Worm (Caenorhabditis elegans): ENCODE measurements around the gene npr-41.

Gene npr-41

DNA sequence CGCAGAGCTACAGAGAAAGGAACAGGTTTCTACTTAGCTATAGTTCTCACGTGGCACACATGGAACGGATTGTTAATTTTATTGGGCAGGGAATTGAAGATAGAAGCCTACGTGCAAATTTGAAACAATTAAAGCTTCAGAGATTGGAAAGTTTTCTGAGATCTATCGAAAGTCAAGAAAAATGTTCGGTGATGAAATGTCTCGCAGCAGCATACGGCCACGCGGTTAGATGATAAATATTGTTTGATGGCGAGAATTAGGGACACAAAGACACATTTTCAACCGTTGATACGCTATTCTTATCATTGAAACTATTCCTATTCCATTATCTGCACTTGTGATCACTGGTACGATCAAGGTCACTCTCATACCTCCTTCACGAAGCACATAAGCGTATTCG lies 37.9 kb upstream of the npr-41 start (continued):
- TF ChIP-seq nhr-11 (tag; optimal IDR thresholded peaks at IDR 0.05) = no peak
- peak; percentile 36 for TF ChIP-seq nhr-129 (tag; optimal IDR thresholded peaks at IDR 0.05)
- TF ChIP-seq peb-1 (tag; optimal IDR thresholded peaks at IDR 0.05) = no peak
- peak; percentile 95 for TF ChIP-seq blmp-1 (tag; optimal IDR thresholded peaks at IDR 0.05; ENCODE audit: insufficient read depth)
- TF ChIP-seq nhr-21 (tag; optimal IDR thresholded peaks at IDR 0.05) = peak; percentile 79
- TF ChIP-seq snpc-4 (tag; optimal IDR thresholded peaks at IDR 0.05) = no peak
- no peak for TF ChIP-seq mab-5 (tag; optimal IDR thresholded peaks at IDR 0.05)

DNA sequence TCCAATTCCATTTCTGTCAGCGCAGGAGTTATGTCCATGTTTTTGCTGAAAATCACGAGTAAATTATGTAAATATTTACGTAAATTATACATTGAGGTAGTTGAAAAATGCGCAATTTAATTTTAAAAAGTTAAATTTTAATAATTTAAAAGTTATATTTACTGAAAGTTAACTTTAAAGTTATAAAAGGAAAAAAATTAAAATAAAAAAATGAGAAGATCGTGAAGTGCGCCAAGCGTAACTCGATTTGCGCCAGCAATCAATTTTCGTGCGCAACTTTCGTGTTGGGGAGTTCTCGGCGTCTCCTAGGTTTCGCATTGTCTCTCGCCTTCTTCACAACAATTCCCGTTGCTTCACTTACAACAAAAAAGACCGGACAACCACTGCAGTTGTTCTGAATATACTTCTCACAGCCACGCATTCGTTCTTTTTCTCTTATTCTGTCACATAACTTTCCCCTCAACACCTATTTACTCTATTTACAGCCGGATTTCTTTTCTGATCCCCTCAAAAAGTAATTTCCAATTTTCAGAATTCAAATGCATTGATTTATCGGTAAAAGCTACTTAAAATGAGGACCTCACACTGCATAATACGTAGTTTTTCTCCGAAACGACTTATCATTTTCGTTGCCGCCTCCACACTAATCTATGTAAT lies 36.8 kb upstream of the npr-41 start, which contains the start of the genes metl-1 and W02B12.11:
metl-1 (minus strand) TSS at position 51 of the 657 bp plus-strand sequence.
W02B12.11 (plus strand) TSS at position 337 of the 657 bp plus-strand sequence.
- TF ChIP-seq fos-1 (tag; optimal IDR thresholded peaks at IDR 0.05) = peak; percentile 50
- TF ChIP-seq nhr-12 (tag; optimal IDR thresholded peaks at IDR 0.05) = no peak
- peak; percentile 90 for TF ChIP-seq sma-9 (GFP tag; optimal IDR thresholded peaks at IDR 0.05)
- no peak for TF ChIP-seq sma-9 (tag; optimal IDR thresholded peaks at IDR 0.05)
- TF ChIP-seq nhr-11 (tag; optimal IDR thresholded peaks at IDR 0.05) = no peak
- TF ChIP-seq lin-13 (GFP tag; optimal IDR thresholded peaks at IDR 0.05) = peak; percentile 85
- TF ChIP-seq ztf-1 (GFP tag; conservative IDR thresholded peaks at IDR 0.05) = no peak
- TF ChIP-seq ceh-16 (tag; optimal IDR thresholded peaks at IDR 0.05) = peak; percentile 21
- TF ChIP-seq nhr-129 (tag; optimal IDR thresholded peaks at IDR 0.05) = peak; percentile 62
- TF ChIP-seq lin-11 (tag; optimal IDR thresholded peaks at IDR 0.05) = peak; percentile 79
- TF ChIP-seq ztf-11 (tag; optimal IDR thresholded peaks at IDR 0.05) = no peak
- peak; percentile 83 for TF ChIP-seq crh-2 (tag; optimal IDR thresholded peaks at IDR 0.05)
- peak; percentile 14 for TF ChIP-seq ama-1 (optimal IDR thresholded peaks at IDR 0.05)
- TF ChIP-seq blmp-1 (tag; optimal IDR thresholded peaks at IDR 0.05; ENCODE audit: insufficient read depth) = peak; percentile 68
- peak; percentile 87 for TF ChIP-seq unc-55 (GFP tag; optimal IDR thresholded peaks at IDR 0.05)
- TF ChIP-seq elt-1 (tag; optimal IDR thresholded peaks at IDR 0.05) = no peak
- peak; percentile 38 for TF ChIP-seq nhr-6 (tag; optimal IDR thresholded peaks at IDR 0.05)
- peak; percentile 87 for TF ChIP-seq gmeb-1 (tag; optimal IDR thresholded peaks at IDR 0.05)
- TF ChIP-seq ztf-4 (tag; optimal IDR thresholded peaks at IDR 0.05) = peak; percentile 79
- peak; percentile 53 for TF ChIP-seq R02D3.7 (tag; optimal IDR thresholded peaks at IDR 0.05)
- no peak for TF ChIP-seq ZK546.5 (tag; optimal IDR thresholded peaks at IDR 0.05)
- peak; percentile 82 for TF ChIP-seq nhr-21 (tag; optimal IDR thresholded peaks at IDR 0.05)
- TF ChIP-seq mab-5 (tag; optimal IDR thresholded peaks at IDR 0.05) = peak; percentile 68
- TF ChIP-seq nhr-237 (tag; optimal IDR thresholded peaks at IDR 0.05) = no peak
- peak; percentile 90 for TF ChIP-seq C34F6.9 (tag; optimal IDR thresholded peaks at IDR 0.05)
- TF ChIP-seq nhr-25 (tag; optimal IDR thresholded peaks at IDR 0.05) = peak; percentile 87
- TF ChIP-seq snpc-4 (tag; optimal IDR thresholded peaks at IDR 0.05) = peak; percentile 77
- peak; percentile 84 to 92 for TF ChIP-seq lsy-2 (tag; optimal IDR thresholded peaks at IDR 0.05)
- TF ChIP-seq F13H6.1 (tag; optimal IDR thresholded peaks at IDR 0.05) = peak; percentile 89
- TF ChIP-seq mdl-1 (tag; optimal IDR thresholded peaks at IDR 0.05) = no peak
- TF ChIP-seq alr-1 (tag; optimal IDR thresholded peaks at IDR 0.05) = no peak
- no peak for TF ChIP-seq nhr-77 (tag; optimal IDR thresholded peaks at IDR 0.05)
- TF ChIP-seq sma-3 (GFP tag; optimal IDR thresholded peaks at IDR 0.05) = peak; percentile 77
- no peak for TF ChIP-seq peb-1 (tag; optimal IDR thresholded peaks at IDR 0.05)
- TF ChIP-seq egl-27 (tag; optimal IDR thresholded peaks at IDR 0.05) = peak; percentile 32
- TF ChIP-seq Y55F3AM.14 (GFP tag; optimal IDR thresholded peaks at IDR 0.05) = peak; percentile 29
- TF ChIP-seq sem-4 (tag; optimal IDR thresholded peaks at IDR 0.05) = peak; percentile 88

DNA sequence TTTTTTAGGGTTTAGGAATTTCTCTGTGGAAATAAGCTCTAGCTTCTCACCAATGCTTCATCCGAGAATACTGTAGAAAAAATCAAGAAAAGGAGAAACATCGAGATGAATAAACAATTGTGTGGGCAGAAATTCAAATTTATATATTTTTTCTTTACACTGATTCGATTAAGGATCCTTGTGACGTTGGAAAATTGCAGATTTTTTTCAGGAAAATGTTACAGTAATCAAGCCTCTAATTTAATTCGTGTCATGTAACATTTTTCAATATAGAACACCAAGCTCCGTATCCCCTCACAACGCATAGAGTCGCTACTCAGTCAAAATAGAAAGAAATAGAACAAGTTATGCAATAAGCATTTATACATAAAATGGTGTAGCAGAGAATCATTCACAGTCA lies 34.1 kb upstream of the npr-41 start, which contains the start of gene W02B12.16:
W02B12.16 (minus strand) TSS at position 101 of the 400 bp plus-strand sequence.
- TF ChIP-seq zag-1 (tag; optimal IDR thresholded peaks at IDR 0.05) (no peak), R02D3.7 (tag; optimal IDR thresholded peaks at IDR 0.05) (no peak), nhr-129 (tag; optimal IDR thresholded peaks at IDR 0.05) (no peak), nhr-237 (tag; optimal IDR thresholded peaks at IDR 0.05) (no peak), aly-2 (tag; optimal IDR thresholded peaks at IDR 0.05) (no peak), fos-1 (tag; optimal IDR thresholded peaks at IDR 0.05) (no peak), unc-62 (GFP tag; optimal IDR thresholded peaks at IDR 0.05) (no peak), ceh-16 (tag; optimal IDR thresholded peaks at IDR 0.05) (no peak), elt-1 (tag; optimal IDR thresholded peaks at IDR 0.05) (no peak), nhr-10 (tag; optimal IDR thresholded peaks at IDR 0.05) (no peak)

Data from whole organism, L2 larva.